Fruit fly (Drosophila melanogaster) whole organism, embryonic: Measurements from ENCODE around the gene Gdh.

ENCODE experiments used
- ATbp ChIP-seq: fragments of 200-800 bp; sonication (Bioruptor generic); optimal IDR thresholded peaks from 2 replicates; lab custom pipeline; 2017; ENCODE audit warnings: missing biosample characterization, mild to moderate bottlenecking, missing genetic modification characterization, missing genetic modification reagents
- Awh ChIP-seq: fragments of 200-800 bp; sonication (Bioruptor generic); IDR thresholded peaks from 2 replicates; pipeline ENCODE4, ENCODE4 v1.3.6; 2022; ENCODE audit warnings: missing biosample characterization, missing genetic modification characterization
- CG10366 ChIP-seq: fragments of 200-800 bp; sonication (Bioruptor generic); IDR thresholded peaks from 2 replicates; pipeline ENCODE4 v1.3.6; 2022; ENCODE audit warnings: missing biosample characterization, missing genetic modification characterization
- CG10462 ChIP-seq: fragments of 200-800 bp; sonication (Bioruptor generic); optimal IDR thresholded peaks from 2 replicates; lab custom pipeline; 2016; ENCODE audit warnings: missing biosample characterization, missing genetic modification characterization
- CG10565 ChIP-seq: fragments of 200-800 bp; sonication (Bioruptor generic); optimal IDR thresholded peaks from 3 replicates; lab custom pipeline; 2016; ENCODE audit warnings: missing biosample characterization, mild to moderate bottlenecking, missing genetic modification characterization
- CG11085 ChIP-seq: fragments of 200-800 bp; sonication (Bioruptor generic); IDR thresholded peaks from 2 replicates; pipeline ENCODE4 v1.3.6; 2022; ENCODE audit warnings: missing biosample characterization, missing genetic modification characterization
- CG11504 ChIP-seq: fragments of 200-800 bp; sonication (Bioruptor generic); optimal IDR thresholded peaks from 3 replicates; lab custom pipeline; 2019; ENCODE audit warnings: missing biosample characterization, mild to moderate bottlenecking, missing genetic modification characterization, moderate library complexity
- CG12104 ChIP-seq: fragments of 200-800 bp; sonication (Bioruptor generic); optimal IDR thresholded peaks from 3 replicates; lab custom pipeline; 2016; ENCODE audit warnings: missing biosample characterization, missing genetic modification characterization
- CG14710 ChIP-seq: fragments of 200-800 bp; sonication (Bioruptor generic); optimal IDR thresholded peaks from 3 replicates; lab custom pipeline; 2019; ENCODE audit warnings: missing biosample characterization, mild to moderate bottlenecking, missing genetic modification characterization, moderate library complexity
- CG17328 ChIP-seq: fragments of 200-800 bp; sonication (Bioruptor generic); IDR thresholded peaks from 2 replicates; pipeline ENCODE4 v1.3.6; 2022; ENCODE audit warnings: missing biosample characterization, missing genetic modification characterization
- CG17568 ChIP-seq: fragments of 200-800 bp; sonication (Bioruptor generic); optimal IDR thresholded peaks from 2 replicates; lab custom pipeline; 2018; ENCODE audit warnings: missing biosample characterization, mild to moderate bottlenecking, missing genetic modification characterization, moderate library complexity
- CG17612 ChIP-seq: fragments of 200-800 bp; sonication (Bioruptor generic); IDR thresholded peaks from 2 replicates; pipeline ENCODE4 v1.3.6; 2022; ENCODE audit warnings: missing biosample characterization, missing genetic modification characterization
- CG18764 ChIP-seq: fragments of 200-800 bp; sonication (Bioruptor generic); optimal IDR thresholded peaks from 3 replicates; lab custom pipeline; 2016; ENCODE audit warnings: missing biosample characterization, missing genetic modification characterization
- CG2875 ChIP-seq: fragments of 200-800 bp; sonication (Bioruptor generic); optimal IDR thresholded peaks from 2 replicates; lab custom pipeline; 2017; ENCODE audit warnings: missing biosample characterization, mild to moderate bottlenecking, missing genetic modification characterization, missing genetic modification reagents
- CG4360 ChIP-seq: fragments of 200-800 bp; sonication (Bioruptor generic); IDR thresholded peaks from 2 replicates; pipeline ENCODE4 v1.3.6; 2022; ENCODE audit warnings: missing biosample characterization, missing genetic modification characterization
- CG4617 ChIP-seq: fragments of 200-800 bp; sonication (Bioruptor generic); optimal IDR thresholded peaks from 3 replicates; lab custom pipeline; 2016; ENCODE audit warnings: missing biosample characterization, missing genetic modification characterization, borderline replicate concordance
- CG4854 ChIP-seq: fragments of 200-800 bp; sonication (Bioruptor generic); optimal IDR thresholded peaks from 2 replicates; lab custom pipeline; 2016; ENCODE audit warnings: missing biosample characterization, missing genetic modification characterization, inconsistent platforms
- CG7928 ChIP-seq: fragments of 200-800 bp; sonication (Bioruptor generic); optimal IDR thresholded peaks from 2 replicates; lab custom pipeline; 2017; ENCODE audit warnings: missing biosample characterization, mild to moderate bottlenecking, missing genetic modification characterization
- CG8290 ChIP-seq, 3 experiments: fragments of 200-800 bp; sonication (Bioruptor generic); optimal IDR thresholded peaks; 2 replicates each; lab custom pipeline; 2016 to 2019; ENCODE audit warnings: missing biosample characterization in 3 of 3, missing genetic modification characterization in 3 of 3, mild to moderate bottlenecking in 2 of 3, moderate library complexity in 1 of 3
- CHES-1-like ChIP-seq: fragments of 200-800 bp; sonication (Bioruptor generic); optimal IDR thresholded peaks from 2 replicates; lab custom pipeline; 2016; ENCODE audit warnings: missing biosample characterization, missing genetic modification characterization
- Dad ChIP-seq: fragments of 200-800 bp; sonication (Bioruptor generic); optimal IDR thresholded peaks from 3 replicates; lab custom pipeline; 2016; ENCODE audit warnings: missing biosample characterization, missing genetic modification characterization
- HLH4C ChIP-seq: fragments of 200-800 bp; sonication (Bioruptor generic); IDR thresholded peaks from 3 replicates; pipeline ENCODE4 v1.3.6; 2022; ENCODE audit warnings: missing biosample characterization, missing genetic modification characterization; ENCODE audit not compliant: partially characterized antibody
- Hmx ChIP-seq: fragments of 200-800 bp; sonication (Bioruptor generic); optimal IDR thresholded peaks from 2 replicates; lab custom pipeline; 2016; ENCODE audit warnings: missing biosample characterization, missing genetic modification characterization
- Hr3 ChIP-seq: fragments of 200-800 bp; sonication (Bioruptor generic); optimal IDR thresholded peaks from 3 replicates; lab custom pipeline; 2016; ENCODE audit warnings: missing biosample characterization, missing genetic modification characterization
- NfI ChIP-seq: fragments of 200-800 bp; sonication (Bioruptor generic); optimal IDR thresholded peaks from 3 replicates; lab custom pipeline; 2018; ENCODE audit warnings: missing biosample characterization, mild to moderate bottlenecking, missing genetic modification characterization, moderate library complexity
- YL-1 ChIP-seq: fragments of 200-800 bp; sonication (Bioruptor generic); optimal IDR thresholded peaks from 3 replicates; lab custom pipeline; 2017; ENCODE audit warnings: missing biosample characterization, mild to moderate bottlenecking, missing genetic modification characterization
- ash1 ChIP-seq: fragments of 200-800 bp; sonication (Bioruptor generic); optimal IDR thresholded peaks from 2 replicates; lab custom pipeline; 2018; ENCODE audit warnings: missing biosample characterization, mild to moderate bottlenecking, missing genetic modification characterization
- az2 ChIP-seq: fragments of 200-800 bp; sonication (Bioruptor generic); optimal IDR thresholded peaks from 3 replicates; lab custom pipeline; 2016; ENCODE audit warnings: missing biosample characterization, missing genetic modification characterization
- bab2 ChIP-seq: fragments of 200-800 bp; sonication (Bioruptor generic); optimal IDR thresholded peaks from 2 replicates; lab custom pipeline; 2016; ENCODE audit warnings: missing biosample characterization, missing genetic modification characterization
- br ChIP-seq: fragments of >200 bp; optimal IDR thresholded peaks from 2 replicates; lab custom pipeline; 2017
- bsh ChIP-seq, 2 experiments: fragments of 200-800 bp; sonication (Bioruptor generic); optimal IDR thresholded peaks; 2 replicates each; lab custom pipeline; 2017 to 2018; ENCODE audit warnings: mild to moderate bottlenecking in 2 of 2, missing biosample characterization in 2 of 2, missing genetic modification characterization in 2 of 2, moderate library complexity in 1 of 2
- danr ChIP-seq: fragments of 200-800 bp; sonication (Bioruptor generic); IDR thresholded peaks from 2 replicates; pipeline ENCODE4 v1.3.6; 2022; ENCODE audit warnings: missing biosample characterization, missing genetic modification characterization
- eve ChIP-seq, 2 experiments: fragments of >200 bp; optimal IDR thresholded peaks; 2 replicates each; lab custom pipeline; 2017; ENCODE audit warnings: missing biosample characterization in 2 of 2, missing genetic modification characterization in 2 of 2
- exex ChIP-seq: fragments of 200-800 bp; sonication (Bioruptor generic); optimal IDR thresholded peaks from 4 replicates; lab custom pipeline; 2018; ENCODE audit warnings: missing biosample characterization, mild to moderate bottlenecking, missing genetic modification characterization, moderate library complexity
- ftz-f1 ChIP-seq: fragments of 200-800 bp; sonication (Bioruptor generic); optimal IDR thresholded peaks from 2 replicates; lab custom pipeline; 2016; ENCODE audit warnings: missing biosample characterization, missing genetic modification characterization
- grau ChIP-seq: fragments of 200-800 bp; optimal IDR thresholded peaks from 3 replicates; lab custom pipeline; 2019; ENCODE audit warnings: missing biosample characterization, mild to moderate bottlenecking, missing genetic modification characterization, moderate library complexity
- jing ChIP-seq: fragments of 200-800 bp; sonication (Bioruptor generic); optimal IDR thresholded peaks from 2 replicates; lab custom pipeline; 2018; ENCODE audit warnings: missing biosample characterization, mild to moderate bottlenecking, missing genetic modification characterization
- jumu ChIP-seq: fragments of 200-800 bp; sonication (Bioruptor generic); optimal IDR thresholded peaks from 3 replicates; lab custom pipeline; 2016; ENCODE audit warnings: missing biosample characterization, missing genetic modification characterization
- kah ChIP-seq: fragments of 200-800 bp; sonication (Bioruptor generic); optimal IDR thresholded peaks from 2 replicates; lab custom pipeline; 2018; ENCODE audit warnings: missing biosample characterization, mild to moderate bottlenecking, missing genetic modification characterization
- lbe ChIP-seq: fragments of 200-800 bp; sonication (Bioruptor generic); optimal IDR thresholded peaks from 2 replicates; lab custom pipeline; 2016; ENCODE audit warnings: missing biosample characterization, mild to moderate bottlenecking, missing genetic modification characterization
- odd ChIP-seq: fragments of 200-800 bp; sonication (Bioruptor generic); optimal IDR thresholded peaks from 2 replicates; lab custom pipeline; 2017; ENCODE audit warnings: missing biosample characterization, mild to moderate bottlenecking, missing genetic modification characterization
- pho ChIP-seq: fragments of 200-800 bp; sonication (Bioruptor generic); optimal IDR thresholded peaks from 2 replicates; lab custom pipeline; 2016; ENCODE audit warnings: missing biosample characterization, missing genetic modification characterization
- ro ChIP-seq: fragments of 200-800 bp; sonication (Bioruptor generic); IDR thresholded peaks from 2 replicates; pipeline ENCODE4 v1.3.6; 2022; ENCODE audit warnings: missing biosample characterization, missing genetic modification characterization
- salm ChIP-seq: fragments of 200-800 bp; sonication (Bioruptor generic); optimal IDR thresholded peaks from 2 replicates; lab custom pipeline; 2018; ENCODE audit warnings: missing biosample characterization, mild to moderate bottlenecking, missing genetic modification characterization
- sim ChIP-seq: fragments of 200-800 bp; sonication (Bioruptor generic); IDR thresholded peaks from 2 replicates; pipeline ENCODE4 v1.3.6; 2022; ENCODE audit warnings: missing biosample characterization, missing genetic modification characterization
- slbo ChIP-seq: fragments of 200-800 bp; sonication (Bioruptor generic); IDR thresholded peaks from 2 replicates; pipeline ENCODE4 v1.3.6; 2022; ENCODE audit warnings: missing biosample characterization, missing genetic modification characterization
- tap ChIP-seq: fragments of 200-800 bp; optimal IDR thresholded peaks from 3 replicates; lab custom pipeline; 2019; ENCODE audit warnings: missing biosample characterization, mild to moderate bottlenecking, missing genetic modification characterization, moderate library complexity
- trem ChIP-seq: fragments of 200-800 bp; optimal IDR thresholded peaks from 3 replicates; lab custom pipeline; 2019; ENCODE audit warnings: missing biosample characterization, mild to moderate bottlenecking, missing genetic modification characterization, moderate library complexity
- wor ChIP-seq: fragments of 200-800 bp; sonication (Bioruptor generic); IDR thresholded peaks from 2 replicates; pipeline ENCODE4 v1.3.6; 2022; ENCODE audit warnings: missing biosample characterization, missing genetic modification characterization

Gdh gene

DNA sequence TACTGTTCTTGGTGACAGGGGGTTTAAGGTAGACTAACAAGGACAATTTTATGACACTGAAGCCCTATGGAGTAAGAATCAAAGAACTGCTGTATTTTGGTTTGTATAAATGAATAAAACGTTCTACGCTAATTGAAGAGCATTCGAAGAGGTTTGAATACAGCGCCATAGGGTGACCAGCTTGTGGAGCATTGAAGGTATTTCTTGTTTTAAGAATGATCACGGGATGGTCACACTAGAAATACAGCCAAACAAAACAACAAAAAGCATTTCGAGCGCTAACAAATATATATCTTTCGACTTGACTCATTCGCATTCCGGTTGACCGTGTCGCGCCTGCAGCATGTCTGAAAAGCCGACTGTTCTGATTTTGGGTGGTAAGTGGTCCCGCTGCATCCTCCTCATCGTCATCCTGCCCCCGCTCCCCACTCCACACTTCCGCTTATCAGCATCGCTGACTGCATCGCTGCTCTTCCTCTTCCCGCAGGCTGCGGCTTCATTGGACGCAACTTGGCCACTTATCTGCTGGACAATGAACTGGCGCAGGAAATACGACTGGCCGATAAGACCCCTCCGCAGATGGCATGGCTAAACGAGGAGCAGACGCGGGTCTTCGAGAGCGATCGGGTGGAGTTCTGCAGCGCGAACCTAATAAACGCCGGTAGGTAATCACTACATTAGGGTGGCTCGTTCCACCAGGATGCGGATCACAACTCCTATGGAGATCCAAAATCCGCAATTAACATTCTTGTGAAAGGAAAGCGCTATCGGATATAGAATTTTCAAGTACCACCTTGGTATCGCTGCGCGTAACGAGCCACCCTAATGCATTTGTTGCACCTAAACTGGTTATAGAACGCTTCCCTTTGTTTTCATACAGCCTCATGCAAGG is 9.0 kb downstream of the Gdh start, which contains the start of gene CG5854 (continued):
- no peak for TF ChIP-seq eve (GFP tag; optimal IDR thresholded peaks at IDR 0.05; lab: Kevin White, UChicago)
- TF ChIP-seq CG10366 (GFP tag; lab: Robert Waterston, UW), result peak; percentile 49
- no peak for TF ChIP-seq ftz-f1 (GFP tag; lab: Kevin White, UChicago)
- TF ChIP-seq jing, result no peak
- peak; percentile 92 for TF ChIP-seq ATbp (GFP tag; lab: Kevin White, UChicago)
- TF ChIP-seq CG12104, result no peak
- TF ChIP-seq bab2 (GFP tag; lab: Kevin White, UChicago), result peak; percentile 74
- TF ChIP-seq salm (tag; lab: Kevin White, UChicago), result peak; percentile 61
- TF ChIP-seq CHES-1-like, result peak; percentile 64
- peak; percentile 55 for TF ChIP-seq Dad (GFP tag; lab: Kevin White, UChicago)
- TF ChIP-seq Hmx, result no peak
- TF ChIP-seq NfI (GFP tag; lab: Kevin White, UChicago), result peak; percentile 82
- TF ChIP-seq CG2875 (GFP tag; lab: Kevin White, UChicago), result peak; percentile 74
- no peak for TF ChIP-seq br (lab: Kevin White, UChicago)
- peak; percentile 59 for TF ChIP-seq trem (tag; lab: Kevin White, UChicago)
- TF ChIP-seq ash1 (GFP tag; lab: Kevin White, UChicago), result no peak
- no peak for TF ChIP-seq CG10565
- no peak for TF ChIP-seq CG8290 (GFP tag; optimal IDR thresholded peaks at IDR 0.05; lab: Kevin White, UChicago)
- peak in 1 of 2 experiments; percentile 90 for TF ChIP-seq CG8290 (tag; optimal IDR thresholded peaks at IDR 0.05; lab: Kevin White, UChicago)
- peak; percentile 48 for TF ChIP-seq wor (GFP tag; lab: Robert Waterston, UW)
- TF ChIP-seq jumu (GFP tag; lab: Kevin White, UChicago), result peak; percentile 5
- peak; percentile 68 for TF ChIP-seq CG4360 (GFP tag; lab: Robert Waterston, UW)
- peak; percentile 27 for TF ChIP-seq CG14710 (tag; lab: Kevin White, UChicago)
- peak; percentile 92 for TF ChIP-seq lbe (GFP tag; lab: Kevin White, UChicago)
- TF ChIP-seq CG11504, result peak; percentile 82
- peak; percentile 95 for TF ChIP-seq CG17568 (GFP tag; lab: Kevin White, UChicago)
- no peak for TF ChIP-seq kah (GFP tag; lab: Kevin White, UChicago)
- TF ChIP-seq CG17328 (GFP tag; lab: Robert Waterston, UW), result peak; percentile 88
- TF ChIP-seq slbo (GFP tag; lab: Robert Waterston, UW), result peak; percentile 65
- TF ChIP-seq CG17612 (GFP tag; lab: Robert Waterston, UW), result no peak
- TF ChIP-seq pho (GFP tag; lab: Kevin White, UChicago), result peak; percentile 22
- peak; percentile 19 for TF ChIP-seq CG7928 (GFP tag; lab: Kevin White, UChicago)
- TF ChIP-seq odd (GFP tag; lab: Kevin White, UChicago), result peak; percentile 64
- TF ChIP-seq exex (tag; lab: Kevin White, UChicago), result no peak
- TF ChIP-seq tap (tag; lab: Kevin White, UChicago), result peak; percentile 68
- peak; percentile 32; the same call in 1 of the 2 replicates for TF ChIP-seq ro (GFP tag; lab: Robert Waterston, UW)
- TF ChIP-seq YL-1 (GFP tag; lab: Kevin White, UChicago), result peak; percentile 65
- no peak for TF ChIP-seq CG11085
- peak; percentile 6 for TF ChIP-seq CG4617
- TF ChIP-seq CG18764, result peak; percentile 45
- TF ChIP-seq HLH4C (GFP tag; lab: Robert Waterston, UW), result no peak
- peak; percentile 92 for TF ChIP-seq Awh (GFP tag; lab: Robert Waterston, UW)
- peak; percentile 55; the same call in 1 of the 2 replicates for TF ChIP-seq sim (GFP tag; lab: Robert Waterston, UW)
- peak; percentile 59 for TF ChIP-seq grau (tag; lab: Kevin White, UChicago)
- TF ChIP-seq CG4854 (GFP tag; lab: Kevin White, UChicago), result no peak
- peak; percentile 90 to 98 for TF ChIP-seq bsh (GFP tag; optimal IDR thresholded peaks at IDR 0.05; lab: Kevin White, UChicago)
- peak; percentile 65 for TF ChIP-seq CG10462 (GFP tag; lab: Kevin White, UChicago)
- TF ChIP-seq az2 (GFP tag; lab: Kevin White, UChicago), result peak; percentile 81
- peak; percentile 47 for TF ChIP-seq Hr3 (GFP tag; lab: Kevin White, UChicago)
- TF ChIP-seq danr, result peak; percentile 35; the same call in 1 of the 2 replicates
